Worm (Caenorhabditis elegans): ENCODE measurements around the gene droe-4.

DNA sequence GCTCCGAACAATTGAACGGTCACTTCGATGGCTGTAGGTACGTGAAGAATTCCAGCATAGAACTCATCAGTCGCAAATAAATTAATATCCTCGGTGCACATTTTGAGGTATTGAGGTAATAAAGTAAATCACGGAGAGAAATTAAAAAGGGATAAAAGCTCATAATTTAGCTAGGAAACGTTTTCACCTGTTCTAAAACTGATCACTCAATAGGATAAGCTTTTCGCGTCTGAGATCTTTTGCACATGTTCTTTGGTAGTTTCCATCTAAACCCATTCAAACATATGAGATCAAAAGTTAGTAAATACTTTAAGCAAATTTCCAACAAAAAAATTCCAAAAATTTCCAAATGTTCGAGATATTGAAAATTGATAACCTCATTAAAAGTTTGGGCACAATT lies 25.0 kb downstream of the droe-4 start, which contains the start of gene srh-308:
- TF ChIP-seq nhr-76 (tag; optimal IDR thresholded peaks at IDR 0.05) (no peak), ztf-11 (tag; optimal IDR thresholded peaks at IDR 0.05) (no peak), elt-3 (tag; optimal IDR thresholded peaks at IDR 0.05) (no peak), M03D4.4 (tag; optimal IDR thresholded peaks at IDR 0.05) (no peak)

Measured in whole organism, mixed stage, embryonic.